Fruit fly (Drosophila melanogaster): ENCODE measurements around the gene Npc2d.

Npc2d gene

dm6 chr3R:10052695-10053382, 3.0 kb downstream of the Npc2d start, which contains the start of the genes Fancl and Npc2e (continued):
- no peak for TF ChIP-seq kah (GFP tag; optimal IDR thresholded peaks at IDR 0.05)
- TF ChIP-seq BEAF-32 (GFP tag; optimal IDR thresholded peaks at IDR 0.05), result peak; percentile 45
- TF ChIP-seq Med (GFP tag), result peak; percentile 2
- TF ChIP-seq ranshi (GFP tag; IDR thresholded peaks at IDR 0.05), result 0 out of 2 replicates have a peak, but pooled peaks have one; percentile 20
- TF ChIP-seq Hey (tag; optimal IDR thresholded peaks at IDR 0.05), result peak; percentile 54
- no peak for TF ChIP-seq CG32767 (GFP tag; IDR thresholded peaks at IDR 0.05)
- peak; percentile 1 for TF ChIP-seq HmgD (GFP tag; optimal IDR thresholded peaks at IDR 0.05)
- TF ChIP-seq Hand (GFP tag; optimal IDR thresholded peaks at IDR 0.05), result no peak
- no peak for TF ChIP-seq row (GFP tag; IDR thresholded peaks at IDR 0.05)
- TF ChIP-seq Bgb (GFP tag; IDR thresholded peaks at IDR 0.05; ENCODE audit: partially characterized antibody), result peak; percentile 30; the same call in 1 of the 2 replicates
- no peak for TF ChIP-seq dpn (GFP tag; optimal IDR thresholded peaks at IDR 0.05)
- no peak for TF ChIP-seq CG31224 (GFP tag; IDR thresholded peaks at IDR 0.05)
- no peak for TF ChIP-seq CG1024 (GFP tag; IDR thresholded peaks at IDR 0.05)
- no peak for TF ChIP-seq CG5180 (GFP tag; optimal IDR thresholded peaks at IDR 0.05)
- TF ChIP-seq CG13287 (GFP tag; IDR thresholded peaks at IDR 0.05; ENCODE audit: partially characterized antibody), result peak; percentile 68
- no peak for TF ChIP-seq C15 (GFP tag; IDR thresholded peaks at IDR 0.05)
- TF ChIP-seq unpg (GFP tag; optimal IDR thresholded peaks at IDR 0.05), result no peak
- 0 out of 3 replicates have a peak, but pooled peaks have one; percentile 16 for TF ChIP-seq Dbx (GFP tag; IDR thresholded peaks at IDR 0.05)
- no peak for TF ChIP-seq lilli (GFP tag; optimal IDR thresholded peaks at IDR 0.05)
- no peak for TF ChIP-seq Bteb2 (GFP tag; optimal IDR thresholded peaks at IDR 0.05)
- no peak for TF ChIP-seq CG15269 (tag; optimal IDR thresholded peaks at IDR 0.05)
- TF ChIP-seq nerfin-2 (GFP tag; IDR thresholded peaks at IDR 0.05; ENCODE audit: partially characterized antibody), result peak; percentile 46; the same call in 1 of the 2 replicates
- no peak for TF ChIP-seq CG2678 (tag; optimal IDR thresholded peaks at IDR 0.05)

- TF ChIP-seq MBD-R2 (GFP tag; IDR thresholded peaks at IDR 0.05) (peak; percentile 20; the same call in 1 of the 2 replicates), Vsx1 (GFP tag; optimal IDR thresholded peaks at IDR 0.05) (peak; percentile 38), BEAF-32 (GFP tag; optimal IDR thresholded peaks at IDR 0.05) (peak; percentile 57), CG13424 (tag; optimal IDR thresholded peaks at IDR 0.05) (peak; percentile 35), CG13296 (GFP tag; optimal IDR thresholded peaks at IDR 0.05) (peak; percentile 36), CG17359 (tag; optimal IDR thresholded peaks at IDR 0.05) (no peak), nerfin-2 (GFP tag; IDR thresholded peaks at IDR 0.05; ENCODE audit: partially characterized antibody) (peak; percentile 44; the same call in 1 of the 2 replicates), Nf-YC (tag; optimal IDR thresholded peaks at IDR 0.05) (peak; percentile 44), CG8290 (GFP tag; optimal IDR thresholded peaks at IDR 0.05) (peak; percentile 66), CG8290 (tag; optimal IDR thresholded peaks at IDR 0.05) (peak in 1 of 2 experiments; percentile 82), Ets65A (GFP tag) (peak; percentile 27), CG30020 (tag; optimal IDR thresholded peaks at IDR 0.05) (peak; percentile 41), zfh2 (GFP tag; optimal IDR thresholded peaks at IDR 0.05) (no peak), CG15514 (GFP tag; optimal IDR thresholded peaks at IDR 0.05) (peak; percentile 54), Bdp1 (GFP tag; optimal IDR thresholded peaks at IDR 0.05) (no peak), Xrp1 (GFP tag; IDR thresholded peaks at IDR 0.05) (peak; percentile 23; the same call in 1 of the 2 replicates), CG18262 (tag; optimal IDR thresholded peaks at IDR 0.05) (peak; percentile 44), D19A (tag; optimal IDR thresholded peaks at IDR 0.05) (peak; percentile 3), gem (tag; optimal IDR thresholded peaks at IDR 0.05) (no peak), CG14710 (tag; optimal IDR thresholded peaks at IDR 0.05) (peak; percentile 67), CG9727 (GFP tag; optimal IDR thresholded peaks at IDR 0.05) (peak; percentile 8), tin (GFP tag; optimal IDR thresholded peaks at IDR 0.05) (peak; percentile 14), CG30403 (GFP tag; optimal IDR thresholded peaks at IDR 0.05) (peak; percentile 33), HLH4C (GFP tag; IDR thresholded peaks at IDR 0.05; ENCODE audit: partially characterized antibody) (peak; percentile 55; the same call in 2 of the 3 replicates), gsb-n (tag; optimal IDR thresholded peaks at IDR 0.05) (no peak), lilli (GFP tag; optimal IDR thresholded peaks at IDR 0.05) (peak; percentile 38), Fer3 (tag; optimal IDR thresholded peaks at IDR 0.05) (no peak)
Observed at dm6 chr3R:10048842-10049527, 6.9 kb downstream of the Npc2d start, which contains the start of gene ohgt. Gene ohgt (plus strand): TSS chr3R:10049199.
